Fruit fly (Drosophila melanogaster) whole organism, adult: Measurements from ENCODE around the gene Svip.

Experiments used
- CG14711 ChIP-seq: fragments of 200-800 bp; sonication (Bioruptor generic); optimal IDR thresholded peaks from 2 replicates; lab custom pipeline; 2018; ENCODE audit warnings: missing biosample characterization, mild to moderate bottlenecking, missing genetic modification characterization, moderate library complexity
- CG7045 ChIP-seq: fragments of 200-800 bp; sonication (Bioruptor generic); optimal IDR thresholded peaks from 2 replicates; lab custom pipeline; 2017; ENCODE audit warnings: missing biosample characterization, mild to moderate bottlenecking, missing genetic modification characterization
- Hr96 ChIP-seq: fragments of 200-800 bp; sonication (Bioruptor generic); optimal IDR thresholded peaks from 2 replicates; lab custom pipeline; 2016; ENCODE audit warnings: missing biosample characterization, missing genetic modification characterization
- pad ChIP-seq: fragments of 200-800 bp; sonication (Bioruptor generic); optimal IDR thresholded peaks from 3 replicates; lab custom pipeline; 2017; ENCODE audit warnings: missing biosample characterization, missing genetic modification characterization, mild to moderate bottlenecking, moderate library complexity, missing genetic modification reagents

DNA sequence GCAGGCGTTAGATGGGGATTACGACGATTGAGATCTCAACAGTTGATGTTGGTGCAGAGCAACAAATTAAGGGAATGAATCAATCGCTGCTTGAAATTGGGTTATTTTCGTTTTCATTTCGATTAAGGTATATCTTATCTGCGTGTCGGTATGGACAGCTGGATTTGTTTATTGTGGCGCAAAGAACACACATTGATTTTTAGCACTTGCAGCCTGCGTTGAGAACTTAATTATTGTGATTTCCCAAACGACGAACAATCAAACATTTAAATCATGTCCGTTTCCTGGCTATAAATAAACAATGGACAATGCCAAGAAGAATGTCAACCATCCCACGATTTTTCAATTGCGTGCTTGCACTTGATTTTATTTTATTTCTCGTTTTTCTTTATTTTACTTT, 39.2 kb downstream of the Svip start:
- TF ChIP-seq CG14711 (tag; lab: Kevin White, UChicago), result no peak
- TF ChIP-seq Hr96 (GFP tag; lab: Kevin White, UChicago), result no peak
- no peak for TF ChIP-seq CG7045 (GFP tag; lab: Kevin White, UChicago)
- no peak for TF ChIP-seq pad
